Worm (Caenorhabditis elegans) whole organism, midembryonic: ENCODE data around the gene F53E2.2.

Experiments used
- T22C8.4 ChIP-seq: fragments of 200-800 bp; sonication (Bioruptor generic); IDR thresholded peaks from 2 replicates; pipeline ENCODE4 v1.3.6; 2022; ENCODE audit warnings: missing genetic modification characterization, missing compliant biosample characterization
- cog-1 ChIP-seq: sonication (generic microtip); optimal IDR thresholded peaks from 2 replicates; lab custom pipeline; 2016; ENCODE audit warnings: missing genetic modification characterization, missing compliant biosample characterization
- flt-1 ChIP-seq: fragments of 200-800 bp; sonication (Bioruptor generic); IDR thresholded peaks from 2 replicates; pipeline ENCODE4 v1.3.6; 2022; ENCODE audit warnings: missing genetic modification characterization, missing compliant biosample characterization
- klf-2 ChIP-seq: fragments of 200-800 bp; sonication (Bioruptor generic); conservative IDR thresholded peaks from 2 replicates; pipeline ENCODE4 v1.3.6; 2022; ENCODE audit warnings: missing genetic modification reagents, missing genetic modification characterization, missing compliant biosample characterization
- med-1 ChIP-seq: sonication (generic microtip); optimal IDR thresholded peaks from 2 replicates; lab custom pipeline; 2017; ENCODE audit warnings: missing genetic modification characterization, mild to moderate bottlenecking, missing compliant biosample characterization, antibody characterized with exemption, missing genetic modification reagents; ENCODE audit not compliant: insufficient read depth
- ref-1 ChIP-seq: fragments of 200-800 bp; sonication (Bioruptor generic); conservative IDR thresholded peaks from 2 replicates; pipeline ENCODE4 v1.3.6; 2022; ENCODE audit warnings: missing genetic modification reagents, missing genetic modification characterization, missing compliant biosample characterization
- tab-1 ChIP-seq: fragments of 200-800 bp; sonication (Bioruptor generic); IDR thresholded peaks from 2 replicates; pipeline ENCODE4 v1.3.6; 2022; ENCODE audit warnings: missing genetic modification characterization, missing compliant biosample characterization
- ztf-23 ChIP-seq: fragments of 200-800 bp; sonication (Bioruptor generic); IDR thresholded peaks from 2 replicates; pipeline ENCODE4 v1.3.6; 2022; ENCODE audit warnings: missing genetic modification reagents, missing genetic modification characterization, missing compliant biosample characterization
- ztf-29 ChIP-seq: fragments of 200-800 bp; sonication (Bioruptor generic); IDR thresholded peaks from 2 replicates; pipeline ENCODE4 v1.3.6; 2022; ENCODE audit warnings: missing genetic modification reagents, missing genetic modification characterization, missing compliant biosample characterization

Gene F53E2.2

DNA sequence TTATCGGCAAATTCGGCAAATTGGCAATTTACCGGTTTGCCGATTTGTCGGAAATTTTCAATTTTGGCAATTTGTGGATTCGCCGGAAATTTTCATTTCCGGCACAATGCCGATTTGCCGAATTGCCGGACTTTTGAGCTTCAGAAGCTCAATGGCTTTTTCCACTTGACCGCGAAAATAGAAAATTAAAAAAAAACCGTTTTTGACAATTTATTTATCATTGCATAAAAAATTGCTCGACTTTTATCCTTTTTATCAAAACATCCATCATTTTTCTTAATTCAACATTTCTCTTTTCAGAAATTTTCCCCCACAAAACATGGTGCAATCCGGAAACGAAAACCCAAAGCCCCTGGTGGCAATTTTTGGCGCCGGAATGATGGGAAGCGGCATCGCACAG, 14.8 kb upstream of the F53E2.2 start, which contains the start of gene hacd-1:
Gene hacd-1, plus strand, starts transcription at position 301 of the 400 bp plus-strand sequence.
- TF ChIP-seq ref-1 (GFP tag; lab: Robert Waterston, UW) (no peak), klf-2 (GFP tag; lab: Robert Waterston, UW) (no peak), ztf-29 (GFP tag; lab: Robert Waterston, UW) (no peak), flt-1 (GFP tag; lab: Robert Waterston, UW) (no peak), tab-1 (GFP tag; lab: Robert Waterston, UW) (no peak), ztf-23 (GFP tag; lab: Robert Waterston, UW) (no peak), T22C8.4 (GFP tag; lab: Robert Waterston, UW) (no peak), cog-1 (tag; lab: Kevin White, UChicago) (no peak), med-1 (GFP tag; lab: Kevin White, UChicago) (no peak)

DNA sequence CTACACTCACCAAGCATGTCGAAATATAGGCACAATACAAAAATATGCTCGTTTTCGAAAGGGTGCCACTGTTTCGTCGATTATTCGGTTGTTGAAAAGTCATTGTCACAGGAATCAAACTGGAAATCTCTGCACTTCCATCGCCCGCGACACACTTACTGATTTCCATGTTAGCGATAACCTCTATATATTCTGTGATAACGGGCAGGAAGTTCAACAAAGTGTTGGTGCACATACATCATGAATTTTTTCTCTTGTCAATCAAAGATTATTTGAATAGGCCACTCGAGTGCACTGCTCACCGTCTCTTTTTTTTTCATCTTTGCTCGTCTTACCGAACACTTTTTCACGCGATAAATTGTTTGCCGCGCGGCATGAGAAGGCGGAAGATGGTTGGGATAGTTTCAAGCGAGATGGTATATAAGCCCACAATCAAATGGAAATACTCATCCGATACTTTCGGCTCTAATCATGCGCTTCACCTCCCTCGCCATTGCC, 10.3 kb upstream of the F53E2.2 start, which contains the start of the genes fpn-1.2 and pqn-54:
Gene fpn-1.2, minus strand, starts transcription at position 157 of the 498 bp plus-strand sequence.
Gene pqn-54, plus strand, starts transcription at position 448 of the 498 bp plus-strand sequence.
- TF ChIP-seq klf-2 (GFP tag; lab: Robert Waterston, UW): no peak
- no peak for TF ChIP-seq ztf-29 (GFP tag; lab: Robert Waterston, UW)
- TF ChIP-seq ztf-23 (GFP tag; lab: Robert Waterston, UW): no peak
- TF ChIP-seq tab-1 (GFP tag; lab: Robert Waterston, UW): no peak
- TF ChIP-seq ref-1 (GFP tag; lab: Robert Waterston, UW): no peak
- no peak for TF ChIP-seq cog-1 (tag; lab: Kevin White, UChicago)
- TF ChIP-seq flt-1 (GFP tag; lab: Robert Waterston, UW): no peak
- no peak for TF ChIP-seq med-1 (GFP tag; lab: Kevin White, UChicago)
- no peak for TF ChIP-seq T22C8.4 (GFP tag; lab: Robert Waterston, UW)

ce11 chrV:1465932-1466331, 9.0 kb upstream of the F53E2.2 start:
- no peak for TF ChIP-seq ztf-23 (GFP tag; lab: Robert Waterston, UW)
- no peak for TF ChIP-seq tab-1 (GFP tag; lab: Robert Waterston, UW)
- TF ChIP-seq ref-1 (GFP tag; lab: Robert Waterston, UW): no peak
- TF ChIP-seq flt-1 (GFP tag; lab: Robert Waterston, UW): no peak
- TF ChIP-seq klf-2 (GFP tag; lab: Robert Waterston, UW): no peak
- TF ChIP-seq ztf-29 (GFP tag; lab: Robert Waterston, UW): no peak

ce11 chrV:1466949-1467348, 7.9 kb upstream of the F53E2.2 start:
- TF ChIP-seq T22C8.4 (GFP tag; lab: Robert Waterston, UW) (peak; percentile 60), med-1 (GFP tag; lab: Kevin White, UChicago) (no peak)

DNA sequence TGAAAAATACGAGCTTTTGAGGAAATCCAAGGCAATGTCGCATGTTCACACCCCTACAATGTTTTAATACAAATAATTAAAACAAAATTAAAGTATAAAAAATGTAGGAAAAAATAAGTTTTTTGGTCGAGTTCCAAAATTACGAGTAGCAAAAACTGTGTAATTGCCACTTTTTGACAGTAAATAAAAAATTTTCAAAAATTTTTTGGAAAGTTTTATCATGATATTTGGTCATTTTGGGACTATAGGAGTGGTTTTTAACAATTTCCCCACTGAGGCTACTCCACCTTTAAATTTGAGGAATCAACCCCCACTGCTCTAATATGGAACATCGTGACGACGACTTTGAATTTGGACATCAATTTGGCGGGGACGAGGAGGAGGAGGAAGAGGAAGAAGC, 7.4 kb upstream of the F53E2.2 start, which contains the start of gene gid-8:
Gene gid-8, plus strand, starts transcription at position 301 of the 400 bp plus-strand sequence.
- TF ChIP-seq med-1 (GFP tag; lab: Kevin White, UChicago): no peak
- no peak for TF ChIP-seq ztf-29 (GFP tag; lab: Robert Waterston, UW)
- TF ChIP-seq tab-1 (GFP tag; lab: Robert Waterston, UW): no peak
- TF ChIP-seq T22C8.4 (GFP tag; lab: Robert Waterston, UW): no peak
- no peak for TF ChIP-seq cog-1 (tag; lab: Kevin White, UChicago)
- no peak for TF ChIP-seq ztf-23 (GFP tag; lab: Robert Waterston, UW)
- no peak for TF ChIP-seq ref-1 (GFP tag; lab: Robert Waterston, UW)
- no peak for TF ChIP-seq klf-2 (GFP tag; lab: Robert Waterston, UW)
- TF ChIP-seq flt-1 (GFP tag; lab: Robert Waterston, UW): no peak

- no peak for TF ChIP-seq ztf-23 (GFP tag; lab: Robert Waterston, UW)
- no peak for TF ChIP-seq T22C8.4 (GFP tag; lab: Robert Waterston, UW)
- no peak for TF ChIP-seq klf-2 (GFP tag; lab: Robert Waterston, UW)
- TF ChIP-seq med-1 (GFP tag; lab: Kevin White, UChicago): no peak
Observed at ce11 chrV:1468905-1469304, 6.0 kb upstream of the F53E2.2 start.

- 0 out of 2 replicates have a peak, but pooled peaks have one; percentile 36 for TF ChIP-seq ztf-23 (GFP tag; lab: Robert Waterston, UW)
- TF ChIP-seq ref-1 (GFP tag; lab: Robert Waterston, UW): no peak
Observed at ce11 chrV:1471078-1471969, 3.6 kb upstream of the F53E2.2 start.

- TF ChIP-seq flt-1 (GFP tag; lab: Robert Waterston, UW): no peak
- no peak for TF ChIP-seq med-1 (GFP tag; lab: Kevin White, UChicago)
Observed at ce11 chrV:1471977-1472376, 2.9 kb upstream of the F53E2.2 start.

- TF ChIP-seq ref-1 (GFP tag; lab: Robert Waterston, UW) (no peak), cog-1 (tag; lab: Kevin White, UChicago) (no peak), med-1 (GFP tag; lab: Kevin White, UChicago) (no peak), ztf-29 (GFP tag; lab: Robert Waterston, UW) (no peak), tab-1 (GFP tag; lab: Robert Waterston, UW) (no peak), ztf-23 (GFP tag; lab: Robert Waterston, UW) (no peak), T22C8.4 (GFP tag; lab: Robert Waterston, UW) (no peak), klf-2 (GFP tag; lab: Robert Waterston, UW) (no peak), flt-1 (GFP tag; lab: Robert Waterston, UW) (no peak)
Observed at ce11 chrV:1472569-1472968, 2.3 kb upstream of the F53E2.2 start.
